Worm (Caenorhabditis elegans) whole organism, mixed stage, embryonic: ENCODE data around the gene hacl-1.

Source experiments
- M03D4.4 ChIP-seq: sonication (generic microtip); optimal IDR thresholded peaks from 2 replicates; lab custom pipeline; 2017; ENCODE audit warnings: mild to moderate bottlenecking, missing genetic modification characterization, missing compliant biosample characterization
- bed-3 ChIP-seq: fragments of 200-800 bp; sonication (Bioruptor generic); optimal IDR thresholded peaks from 3 replicates; lab custom pipeline; 2018; ENCODE audit warnings: mild to moderate bottlenecking, missing genetic modification characterization, moderate library complexity, missing compliant biosample characterization
- blmp-1 ChIP-seq: fragments of 150-350 bp; optimal IDR thresholded peaks from 2 replicates; lab custom pipeline; 2014; ENCODE audit warnings: missing biosample characterization, missing genetic modification characterization
- ceh-39 ChIP-seq: fragments of 150-350 bp; optimal IDR thresholded peaks from 2 replicates; lab custom pipeline; 2014; ENCODE audit warnings: missing biosample characterization, missing genetic modification characterization
- ceh-43 ChIP-seq: fragments of 200-800 bp; sonication (Bioruptor generic); optimal IDR thresholded peaks from 2 replicates; lab custom pipeline; 2018; ENCODE audit warnings: mild to moderate bottlenecking, missing genetic modification characterization, moderate library complexity, missing compliant biosample characterization
- ceh-83 ChIP-seq: fragments of 200-800 bp; sonication (Bioruptor generic); optimal IDR thresholded peaks from 2 replicates; lab custom pipeline; 2018; ENCODE audit warnings: mild to moderate bottlenecking, missing genetic modification characterization, missing compliant biosample characterization
- ces-1 ChIP-seq: fragments of 150-350 bp; optimal IDR thresholded peaks from 2 replicates; lab custom pipeline; 2014; ENCODE audit warnings: missing biosample characterization, missing genetic modification reagents, missing genetic modification characterization
- cnd-1 ChIP-seq: fragments of 200-800 bp; sonication (Bioruptor generic); optimal IDR thresholded peaks from 2 replicates; lab custom pipeline; 2018; ENCODE audit warnings: mild to moderate bottlenecking, missing genetic modification characterization, missing compliant biosample characterization
- drap-1 ChIP-seq: fragments of 200-800 bp; sonication (Bioruptor generic); optimal IDR thresholded peaks from 3 replicates; lab custom pipeline; 2018; ENCODE audit warnings: mild to moderate bottlenecking, missing genetic modification characterization, missing compliant biosample characterization
- elt-1 ChIP-seq: sonication (generic microtip); optimal IDR thresholded peaks from 2 replicates; lab custom pipeline; 2017; ENCODE audit warnings: missing genetic modification characterization, mild to moderate bottlenecking, missing compliant biosample characterization, antibody characterized with exemption, moderate library complexity, borderline replicate concordance; ENCODE audit not compliant: insufficient read depth
- elt-3 ChIP-seq: fragments of 150-350 bp; optimal IDR thresholded peaks from 2 replicates; lab custom pipeline; 2014; ENCODE audit warnings: missing biosample characterization, missing genetic modification characterization
- flh-1 ChIP-seq: fragments of 200-800 bp; sonication (Bioruptor generic); optimal IDR thresholded peaks from 2 replicates; lab custom pipeline; 2018; ENCODE audit warnings: mild to moderate bottlenecking, missing genetic modification characterization, moderate library complexity, missing compliant biosample characterization
- ham-2 ChIP-seq: fragments of 200-800 bp; sonication (Bioruptor generic); optimal IDR thresholded peaks from 2 replicates; lab custom pipeline; 2018; ENCODE audit warnings: mild to moderate bottlenecking, missing genetic modification characterization, missing compliant biosample characterization
- hlh-1 ChIP-seq: fragments of 150-350 bp; optimal IDR thresholded peaks from 2 replicates; lab custom pipeline; 2014; ENCODE audit warnings: missing biosample characterization, missing genetic modification reagents, missing genetic modification characterization
- lin-32 ChIP-seq: fragments of 200-800 bp; sonication (Bioruptor generic); optimal IDR thresholded peaks from 2 replicates; lab custom pipeline; 2018; ENCODE audit warnings: mild to moderate bottlenecking, missing genetic modification characterization, missing compliant biosample characterization
- lsy-2 ChIP-seq: fragments of 150-350 bp; optimal IDR thresholded peaks from 2 replicates; lab custom pipeline; 2014; ENCODE audit warnings: missing biosample characterization, missing genetic modification characterization
- mab-5 ChIP-seq: fragments of 150-350 bp; optimal IDR thresholded peaks from 2 replicates; lab custom pipeline; 2014; ENCODE audit warnings: missing biosample characterization, missing genetic modification characterization
- mep-1 ChIP-seq: fragments of 150-350 bp; optimal IDR thresholded peaks from 2 replicates; lab custom pipeline; 2017; ENCODE audit warnings: missing biosample characterization, missing genetic modification reagents, missing genetic modification characterization, inconsistent platforms
- mls-2 ChIP-seq: sonication (generic microtip); optimal IDR thresholded peaks from 2 replicates; lab custom pipeline; 2016; ENCODE audit warnings: mild to moderate bottlenecking, missing genetic modification characterization, moderate library complexity, missing compliant biosample characterization
- nhr-2 ChIP-seq: fragments of 150-350 bp; optimal IDR thresholded peaks from 2 replicates; lab custom pipeline; 2014; ENCODE audit warnings: missing biosample characterization, missing genetic modification characterization
- nhr-237 ChIP-seq: fragments of 150-350 bp; optimal IDR thresholded peaks from 2 replicates; lab custom pipeline; 2014; ENCODE audit warnings: missing biosample characterization, missing genetic modification characterization
- nhr-28 ChIP-seq: fragments of 150-350 bp; optimal IDR thresholded peaks from 2 replicates; lab custom pipeline; 2014; ENCODE audit warnings: missing biosample characterization, missing genetic modification characterization
- pha-4 ChIP-seq: fragments of 150-350 bp; optimal IDR thresholded peaks from 2 replicates; lab custom pipeline; 2018; ENCODE audit warnings: missing biosample characterization, missing genetic modification reagents, missing genetic modification characterization
- sem-2 ChIP-seq: fragments of 200-800 bp; sonication (Bioruptor generic); optimal IDR thresholded peaks from 2 replicates; lab custom pipeline; 2018; ENCODE audit warnings: mild to moderate bottlenecking, missing genetic modification characterization, missing compliant biosample characterization
- snpc-4 ChIP-seq: fragments of 150-350 bp; optimal IDR thresholded peaks from 2 replicates; lab custom pipeline; 2014; ENCODE audit warnings: missing biosample characterization, missing genetic modification characterization
- sptf-1 ChIP-seq: sonication (generic microtip); optimal IDR thresholded peaks from 2 replicates; lab custom pipeline; 2017; ENCODE audit warnings: mild to moderate bottlenecking, missing genetic modification characterization, moderate library complexity, missing compliant biosample characterization
- tbx-8 ChIP-seq: fragments of 200-800 bp; sonication (Bioruptor generic); optimal IDR thresholded peaks from 2 replicates; lab custom pipeline; 2018; ENCODE audit warnings: mild to moderate bottlenecking, missing genetic modification characterization, moderate library complexity, missing compliant biosample characterization
- unc-120 ChIP-seq: sonication (generic microtip); optimal IDR thresholded peaks from 2 replicates; lab custom pipeline; 2017; ENCODE audit warnings: missing genetic modification characterization, missing compliant biosample characterization; ENCODE audit not compliant: poor library complexity, severe bottlenecking
- unc-39 ChIP-seq: fragments of 150-350 bp; optimal IDR thresholded peaks from 2 replicates; lab custom pipeline; 2014; ENCODE audit warnings: missing biosample characterization, missing genetic modification characterization
- unc-62 ChIP-seq: fragments of 150-350 bp; optimal IDR thresholded peaks from 2 replicates; lab custom pipeline; 2014; ENCODE audit warnings: missing biosample characterization, missing genetic modification reagents, missing genetic modification characterization
- zip-8 ChIP-seq: fragments of 150-350 bp; optimal IDR thresholded peaks from 2 replicates; lab custom pipeline; 2014; ENCODE audit warnings: missing biosample characterization, missing genetic modification characterization
- ztf-11 ChIP-seq: fragments of 150-350 bp; optimal IDR thresholded peaks from 2 replicates; lab custom pipeline; 2014; ENCODE audit warnings: missing biosample characterization, missing genetic modification characterization

The hacl-1 gene

DNA sequence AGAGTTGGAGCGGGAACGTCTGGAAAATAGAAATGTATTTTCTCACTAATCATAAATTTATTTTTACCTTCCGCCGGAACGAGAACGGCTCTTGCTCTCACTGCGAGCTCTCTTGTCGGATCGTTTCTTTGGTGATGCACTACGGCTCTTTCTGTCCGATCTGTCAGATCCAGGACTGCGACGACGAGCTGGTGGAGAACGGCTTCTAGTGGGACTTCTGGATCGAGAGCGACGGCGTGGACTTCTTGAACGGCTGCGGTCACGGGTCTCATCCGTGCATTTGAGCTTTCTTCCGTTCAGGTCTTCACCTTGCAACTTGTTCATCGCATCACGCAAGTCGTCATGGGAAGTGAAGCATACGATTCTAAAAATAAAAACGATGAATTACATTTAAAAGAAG lies 41.0 kb downstream of the hacl-1 start:
- TF ChIP-seq blmp-1 (no peak), drap-1 (GFP tag; lab: Kevin White, UChicago) (no peak), unc-120 (no peak), zip-8 (tag; lab: Kevin White, UChicago) (no peak), sem-2 (no peak), ceh-83 (GFP tag; lab: Kevin White, UChicago) (no peak), lin-32 (GFP tag; lab: Kevin White, UChicago) (no peak), lsy-2 (tag; lab: Kevin White, UChicago) (no peak), unc-39 (no peak), cnd-1 (tag; lab: Kevin White, UChicago) (no peak), tbx-8 (GFP tag; lab: Kevin White, UChicago) (no peak), elt-3 (tag; lab: Kevin White, UChicago) (no peak), flh-1 (GFP tag; lab: Kevin White, UChicago) (no peak), ham-2 (GFP tag; lab: Kevin White, UChicago) (no peak)

DNA sequence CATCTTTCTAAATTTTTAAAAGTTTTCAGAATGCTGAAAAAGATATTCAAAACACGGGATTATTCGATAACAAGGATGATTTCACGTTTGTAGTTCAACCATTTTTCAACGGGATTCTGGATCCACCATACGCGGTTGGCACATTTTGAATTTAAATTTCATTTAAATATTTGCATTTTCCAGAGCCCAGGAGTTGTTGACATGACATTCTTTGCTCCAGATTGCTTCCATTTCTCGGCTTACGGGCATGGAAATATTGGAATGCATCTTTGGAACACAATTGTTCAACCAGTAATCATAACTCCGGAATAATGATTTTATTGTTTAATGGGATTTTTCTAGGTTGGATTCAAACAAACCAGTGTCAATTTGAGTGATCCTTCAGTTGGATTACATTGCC lies 41.9 kb downstream of the hacl-1 start:
- TF ChIP-seq bed-3 (GFP tag; lab: Kevin White, UChicago) (no peak), ces-1 (GFP tag; lab: Kevin White, UChicago) (no peak), hlh-1 (tag; lab: Kevin White, UChicago) (no peak), mab-5 (tag; lab: Kevin White, UChicago) (no peak), nhr-237 (no peak), elt-3 (tag; lab: Kevin White, UChicago) (no peak), lsy-2 (tag; lab: Kevin White, UChicago) (no peak), ceh-83 (GFP tag; lab: Kevin White, UChicago) (no peak), ham-2 (GFP tag; lab: Kevin White, UChicago) (no peak), unc-39 (no peak), cnd-1 (tag; lab: Kevin White, UChicago) (no peak), unc-120 (no peak)

DNA sequence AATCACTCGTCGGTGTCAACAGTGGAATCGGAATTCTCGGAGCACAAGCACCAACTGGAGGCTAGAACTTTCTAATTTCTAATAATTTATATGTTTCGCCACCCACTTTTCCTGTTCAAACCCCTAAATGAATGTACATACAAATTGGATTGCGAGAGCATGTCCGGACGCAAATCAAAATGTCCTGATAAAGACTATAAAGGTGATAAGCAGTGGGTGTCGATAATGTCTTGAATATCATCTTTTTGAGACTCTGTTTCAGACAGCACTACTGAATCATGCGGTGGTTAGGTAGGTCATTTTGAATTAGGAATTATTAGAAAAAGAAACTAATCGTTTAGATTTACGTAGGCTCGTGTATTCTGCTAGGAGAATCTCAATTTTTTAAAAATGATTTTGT lies 44.0 kb downstream of the hacl-1 start, which contains the start of gene W02B12.1:
Gene W02B12.1 (plus strand): TSS at position 269 of the 400 bp plus-strand sequence.
- TF ChIP-seq nhr-2 (tag; lab: Kevin White, UChicago): no peak
- no peak for TF ChIP-seq mab-5 (tag; lab: Kevin White, UChicago)
- no peak for TF ChIP-seq mls-2 (tag; lab: Kevin White, UChicago)
- no peak for TF ChIP-seq zip-8 (tag; lab: Kevin White, UChicago)
- TF ChIP-seq pha-4 (tag; lab: Kevin White, UChicago): no peak
- no peak for TF ChIP-seq blmp-1
- no peak for TF ChIP-seq ztf-11
- TF ChIP-seq unc-120: no peak
- TF ChIP-seq snpc-4 (tag; lab: Kevin White, UChicago): no peak
- no peak for TF ChIP-seq sptf-1 (tag; lab: Kevin White, UChicago)
- TF ChIP-seq tbx-8 (GFP tag; lab: Kevin White, UChicago): no peak
- TF ChIP-seq nhr-28 (tag; lab: Kevin White, UChicago): no peak
- TF ChIP-seq unc-39: no peak
- no peak for TF ChIP-seq sem-2
- no peak for TF ChIP-seq ceh-43 (GFP tag; lab: Kevin White, UChicago)
- TF ChIP-seq elt-3 (tag; lab: Kevin White, UChicago): no peak
- no peak for TF ChIP-seq unc-62
- TF ChIP-seq, all 35 proteins: peak for 0

DNA sequence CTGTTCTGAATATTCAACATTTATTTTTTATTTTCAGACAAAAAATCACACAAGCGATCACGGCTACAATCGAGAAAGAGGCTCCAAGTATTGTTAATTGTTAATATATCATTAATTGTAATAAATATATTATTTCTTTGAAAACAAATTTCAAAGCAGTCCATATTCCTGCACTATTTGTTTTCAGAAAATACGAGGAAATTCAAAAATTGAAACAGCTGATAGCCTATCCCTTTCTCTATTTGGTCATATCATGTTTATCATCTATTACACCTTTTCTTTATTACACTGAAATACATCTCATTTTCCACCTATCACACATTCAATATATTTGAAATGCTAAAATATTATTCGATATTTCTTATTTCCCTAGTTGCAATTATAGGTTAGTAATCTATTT lies 47.8 kb downstream of the hacl-1 start, which contains the start of gene W02B12.13:
Gene W02B12.13 (plus strand): TSS at position 301 of the 400 bp plus-strand sequence.
- TF ChIP-seq flh-1 (GFP tag; lab: Kevin White, UChicago) (no peak), unc-120 (no peak), mep-1 (tag; lab: Kevin White, UChicago) (no peak), bed-3 (GFP tag; lab: Kevin White, UChicago) (no peak), lsy-2 (tag; lab: Kevin White, UChicago) (no peak), M03D4.4 (tag; lab: Kevin White, UChicago) (no peak)

DNA sequence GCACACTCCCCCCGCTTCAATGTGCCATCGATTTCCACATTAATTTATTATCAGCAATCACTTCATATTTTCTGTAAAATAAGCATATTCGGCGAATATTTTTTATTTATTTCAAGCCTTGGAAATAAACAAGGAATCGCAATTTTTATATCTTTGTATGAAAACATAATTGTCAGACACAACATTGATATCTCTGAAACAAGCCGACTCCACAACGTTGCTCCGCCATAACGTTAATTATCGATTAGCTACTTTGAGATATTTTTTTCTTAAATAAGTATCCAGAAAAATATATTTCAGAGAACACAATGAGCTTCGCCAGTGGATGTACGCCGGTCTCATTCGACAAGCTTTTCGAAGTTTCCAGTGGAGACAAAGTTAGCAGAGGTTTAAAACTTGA lies 48.9 kb downstream of the hacl-1 start, which contains the start of gene adbp-1:
Gene adbp-1 (plus strand): TSS at position 301 of the 400 bp plus-strand sequence.
- TF ChIP-seq ces-1 (GFP tag; lab: Kevin White, UChicago) (no peak), ceh-39 (no peak), nhr-28 (tag; lab: Kevin White, UChicago) (no peak), nhr-2 (tag; lab: Kevin White, UChicago) (no peak), snpc-4 (tag; lab: Kevin White, UChicago) (no peak), unc-120 (no peak), sptf-1 (tag; lab: Kevin White, UChicago) (no peak), sem-2 (no peak), ceh-43 (GFP tag; lab: Kevin White, UChicago) (no peak), bed-3 (GFP tag; lab: Kevin White, UChicago) (no peak), flh-1 (GFP tag; lab: Kevin White, UChicago) (no peak), cnd-1 (tag; lab: Kevin White, UChicago) (no peak), ham-2 (GFP tag; lab: Kevin White, UChicago) (no peak), lin-32 (GFP tag; lab: Kevin White, UChicago) (no peak), blmp-1 (no peak), ztf-11 (no peak), lsy-2 (tag; lab: Kevin White, UChicago) (no peak), mls-2 (tag; lab: Kevin White, UChicago) (no peak), elt-1 (tag; lab: Kevin White, UChicago) (no peak)
